Worm (Caenorhabditis elegans) whole organism, late embryonic: Measurements from ENCODE around the gene aman-1.
A peak's percentile ranks its signal among the peaks of the same experiment; 100 is the strongest.

Experiments
- C38D4.7 ChIP-seq: fragments of 200-800 bp; sonication (Bioruptor generic); optimal IDR thresholded peaks from 2 replicates; lab custom pipeline; 2018; ENCODE audit warnings: mild to moderate bottlenecking, missing genetic modification characterization, moderate library complexity, missing compliant biosample characterization
- F13H6.1 ChIP-seq: sonication (generic microtip); optimal IDR thresholded peaks from 2 replicates; lab custom pipeline; 2016; ENCODE audit warnings: missing genetic modification characterization, missing compliant biosample characterization
- K09A11.1 ChIP-seq: sonication (generic microtip); optimal IDR thresholded peaks from 2 replicates; lab custom pipeline; 2017; ENCODE audit warnings: antibody characterized with exemption, mild to moderate bottlenecking, missing genetic modification characterization, missing compliant biosample characterization; ENCODE audit not compliant: insufficient read depth
- Y22D7AL.16 ChIP-seq: sonication (generic microtip); optimal IDR thresholded peaks from 2 replicates; lab custom pipeline; 2016; ENCODE audit warnings: missing genetic modification characterization, missing compliant biosample characterization
- ama-1 ChIP-seq: fragments of 150-350 bp; optimal IDR thresholded peaks from 2 replicates; lab custom pipeline; 2014
- ceh-14 ChIP-seq: sonication (generic microtip); optimal IDR thresholded peaks from 2 replicates; lab custom pipeline; 2016; ENCODE audit warnings: missing genotype, missing genetic modification characterization, missing compliant biosample characterization
- ceh-18 ChIP-seq: sonication (generic microtip); optimal IDR thresholded peaks from 2 replicates; lab custom pipeline; 2016; ENCODE audit warnings: missing genetic modification characterization, missing compliant biosample characterization
- ceh-19 ChIP-seq: fragments of 200-800 bp; sonication (Bioruptor generic); optimal IDR thresholded peaks from 2 replicates; lab custom pipeline; 2018; ENCODE audit warnings: mild to moderate bottlenecking, missing genetic modification characterization, missing compliant biosample characterization
- ceh-2 ChIP-seq: sonication (generic microtip); optimal IDR thresholded peaks from 2 replicates; lab custom pipeline; 2016; ENCODE audit warnings: missing genotype, missing genetic modification characterization, missing compliant biosample characterization
- ceh-24 ChIP-seq: sonication (generic microtip); optimal IDR thresholded peaks from 2 replicates; lab custom pipeline; 2016; ENCODE audit warnings: mild to moderate bottlenecking, missing genetic modification characterization, missing compliant biosample characterization
- ceh-30 ChIP-seq: fragments of 150-350 bp; optimal IDR thresholded peaks from 2 replicates; lab custom pipeline; 2014; ENCODE audit warnings: missing biosample characterization, missing genetic modification characterization
- ceh-31 ChIP-seq: sonication (generic microtip); optimal IDR thresholded peaks from 2 replicates; lab custom pipeline; 2016; ENCODE audit warnings: missing genetic modification characterization, missing compliant biosample characterization
- ceh-48 ChIP-seq: sonication (generic microtip); optimal IDR thresholded peaks from 2 replicates; lab custom pipeline; 2016; ENCODE audit warnings: missing genetic modification characterization, inconsistent platforms, missing compliant biosample characterization
- ets-4 ChIP-seq: sonication (generic microtip); optimal IDR thresholded peaks from 2 replicates; lab custom pipeline; 2016; ENCODE audit warnings: missing genetic modification characterization, missing compliant biosample characterization
- fax-1 ChIP-seq: sonication (generic microtip); optimal IDR thresholded peaks from 2 replicates; lab custom pipeline; 2016; ENCODE audit warnings: missing genotype, missing genetic modification characterization, missing compliant biosample characterization
- fkh-10 ChIP-seq: fragments of 150-350 bp; optimal IDR thresholded peaks from 2 replicates; lab custom pipeline; 2014; ENCODE audit warnings: missing biosample characterization, missing genetic modification reagents, missing genetic modification characterization
- fkh-6 ChIP-seq: sonication (generic microtip); optimal IDR thresholded peaks from 2 replicates; lab custom pipeline; 2016; ENCODE audit warnings: missing genetic modification characterization, missing compliant biosample characterization
- hlh-13 ChIP-seq: fragments of 200-800 bp; sonication (Bioruptor generic); optimal IDR thresholded peaks from 2 replicates; lab custom pipeline; 2018; ENCODE audit warnings: mild to moderate bottlenecking, missing genetic modification characterization, missing compliant biosample characterization
- hlh-30 ChIP-seq: sonication (generic microtip); optimal IDR thresholded peaks from 2 replicates; lab custom pipeline; 2017; ENCODE audit warnings: antibody characterized with exemption, missing genetic modification characterization, missing compliant biosample characterization; ENCODE audit not compliant: insufficient read depth
- hlh-6 ChIP-seq: sonication (generic microtip); optimal IDR thresholded peaks from 2 replicates; lab custom pipeline; 2016; ENCODE audit warnings: missing genotype, missing genetic modification characterization, missing compliant biosample characterization
- hlh-8 ChIP-seq: sonication (generic microtip); optimal IDR thresholded peaks from 2 replicates; lab custom pipeline; 2016; ENCODE audit warnings: missing genotype, missing genetic modification characterization, missing compliant biosample characterization
- lim-6 ChIP-seq: sonication (generic microtip); optimal IDR thresholded peaks from 2 replicates; lab custom pipeline; 2016; ENCODE audit warnings: missing genetic modification characterization, missing compliant biosample characterization
- madf-2 ChIP-seq: sonication (generic microtip); optimal IDR thresholded peaks from 2 replicates; lab custom pipeline; 2017; ENCODE audit warnings: missing genetic modification characterization, missing compliant biosample characterization
- mec-3 ChIP-seq: sonication (generic microtip); optimal IDR thresholded peaks from 2 replicates; lab custom pipeline; 2016; ENCODE audit warnings: borderline replicate concordance, missing genetic modification characterization, missing compliant biosample characterization
- npax-4 ChIP-seq: sonication (generic microtip); optimal IDR thresholded peaks from 2 replicates; lab custom pipeline; 2016; ENCODE audit warnings: missing genetic modification characterization, missing compliant biosample characterization
- pag-3 ChIP-seq: sonication (generic microtip); optimal IDR thresholded peaks from 2 replicates; lab custom pipeline; 2016; ENCODE audit warnings: missing compliant biosample characterization, missing genetic modification characterization, borderline replicate concordance
- pat-9 ChIP-seq: fragments of 200-800 bp; sonication (Bioruptor generic); optimal IDR thresholded peaks from 2 replicates; lab custom pipeline; 2018; ENCODE audit warnings: mild to moderate bottlenecking, missing genetic modification characterization, moderate library complexity, missing compliant biosample characterization
- pha-2 ChIP-seq: sonication (generic microtip); optimal IDR thresholded peaks from 2 replicates; lab custom pipeline; 2017; ENCODE audit warnings: mild to moderate bottlenecking, missing genetic modification characterization, missing compliant biosample characterization
- pha-4 ChIP-seq: fragments of 150-350 bp; optimal IDR thresholded peaks from 2 replicates; lab custom pipeline; 2018; ENCODE audit warnings: missing biosample characterization, missing genetic modification reagents, missing genetic modification characterization
- pros-1 ChIP-seq: fragments of 150-350 bp; optimal IDR thresholded peaks from 2 replicates; lab custom pipeline; 2014; ENCODE audit warnings: missing biosample characterization, missing genetic modification reagents, missing genetic modification characterization
- sdc-2 ChIP-seq: sonication (generic microtip); optimal IDR thresholded peaks from 2 replicates; lab custom pipeline; 2016; ENCODE audit warnings: missing genotype, missing genetic modification characterization, missing compliant biosample characterization
- tbx-7 ChIP-seq: sonication (generic microtip); optimal IDR thresholded peaks from 2 replicates; lab custom pipeline; 2016; ENCODE audit warnings: missing genotype, missing genetic modification characterization, missing compliant biosample characterization
- unc-42 ChIP-seq: sonication (generic microtip); optimal IDR thresholded peaks from 2 replicates; lab custom pipeline; 2016; ENCODE audit warnings: missing genotype, missing genetic modification characterization, missing compliant biosample characterization
- ztf-16 ChIP-seq: sonication (generic microtip); optimal IDR thresholded peaks from 2 replicates; lab custom pipeline; 2017; ENCODE audit warnings: missing genetic modification characterization, missing compliant biosample characterization

Gene aman-1

DNA sequence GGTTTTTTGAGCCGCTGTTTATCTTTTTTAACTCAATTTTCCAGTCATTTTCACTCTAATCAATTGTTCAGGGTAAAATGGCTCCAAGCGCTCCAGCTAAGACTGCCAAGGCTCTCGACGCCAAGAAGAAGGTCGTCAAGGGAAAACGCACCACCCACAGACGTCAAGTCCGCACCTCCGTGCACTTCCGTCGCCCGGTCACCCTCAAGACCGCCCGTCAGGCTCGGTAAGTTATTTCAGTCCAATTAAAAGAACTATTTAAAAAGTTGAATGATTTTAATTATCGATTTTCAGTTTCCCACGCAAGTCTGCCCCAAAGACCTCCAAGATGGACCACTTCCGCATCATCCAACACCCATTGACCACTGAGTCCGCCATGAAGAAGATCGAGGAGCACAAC is 17.8 kb upstream of the aman-1 start, which contains the start of gene rpl-25.1:
rpl-25.1 (plus strand) TSS at position 72 of the 400 bp plus-strand sequence.
- TF ChIP-seq npax-4 (tag; lab: Kevin White, UChicago) (no peak), pha-4 (no peak), K09A11.1 (tag; lab: Kevin White, UChicago) (no peak), hlh-8 (tag; lab: Kevin White, UChicago) (no peak), C38D4.7 (no peak)

DNA sequence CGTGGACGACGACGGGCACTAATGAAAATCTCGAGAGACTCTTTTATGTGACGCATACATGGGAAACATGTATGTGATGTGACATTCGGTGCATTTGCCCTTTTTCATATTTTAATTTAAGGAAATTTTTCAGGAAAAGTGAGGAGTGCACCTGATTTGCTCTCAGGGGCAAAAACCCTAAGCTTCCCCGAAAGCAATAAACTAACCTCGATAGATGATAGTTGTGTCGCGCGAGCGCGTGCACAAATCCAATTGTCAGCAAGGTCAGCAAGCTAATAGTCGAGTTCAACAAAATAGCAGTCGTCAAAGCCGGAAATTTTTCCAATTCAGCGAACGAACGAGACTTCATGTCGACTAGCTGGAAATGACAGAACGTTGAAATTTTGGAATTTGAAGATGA is 14.8 kb upstream of the aman-1 start:
- TF ChIP-seq ceh-30 (no peak), unc-42 (tag; lab: Kevin White, UChicago) (peak; percentile 72)
- TF ChIP-seq, all 69 proteins: peak for 1

DNA sequence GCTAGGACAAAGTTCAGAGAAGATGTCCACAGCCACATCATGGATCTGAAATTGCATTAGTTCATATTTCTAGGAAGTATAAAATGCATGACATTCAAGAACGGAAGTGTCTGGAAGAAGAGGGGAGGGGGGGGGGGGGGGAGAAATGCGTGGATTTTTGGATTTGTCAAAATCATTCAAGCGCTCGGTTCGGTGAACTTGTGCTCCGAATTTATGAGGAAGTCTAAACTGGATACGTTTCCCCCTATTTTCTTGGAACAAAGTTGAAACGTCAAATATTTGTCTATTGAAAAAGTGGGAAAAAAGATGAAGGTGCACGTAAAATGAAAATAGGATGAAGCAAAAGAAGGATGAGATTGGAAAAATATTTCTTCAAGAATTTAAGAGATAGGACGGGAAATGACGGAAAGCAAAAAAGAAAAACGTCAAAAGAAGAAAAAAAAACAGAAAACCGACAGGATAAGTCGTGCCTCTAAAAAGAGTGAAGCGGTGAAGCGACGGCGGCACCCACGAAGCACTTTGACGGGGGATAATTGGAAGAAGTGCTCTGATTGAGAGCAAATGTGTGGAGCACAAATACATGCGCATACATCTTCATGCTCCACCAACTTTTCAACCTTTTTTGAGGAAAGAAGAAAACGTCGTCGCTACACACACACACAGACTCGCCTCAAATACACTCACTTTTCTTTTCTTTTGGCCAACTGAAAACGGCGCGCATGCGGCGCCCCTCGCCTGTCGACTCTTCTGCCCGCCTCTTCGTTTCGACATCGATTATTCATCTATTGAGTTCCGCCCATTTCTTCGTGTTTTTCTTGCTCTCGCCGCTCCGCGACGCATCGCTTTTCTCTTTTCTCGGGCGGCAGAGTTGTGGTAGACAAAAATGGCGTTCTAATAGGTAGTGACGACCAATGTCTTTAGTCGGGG is 12.0 kb upstream of the aman-1 start, which contains the start of gene F55D10.4:
F55D10.4 (minus strand) TSS at position 51 of the 927 bp plus-strand sequence.
- TF ChIP-seq ceh-14 (tag; lab: Kevin White, UChicago) (peak; percentile 13), hlh-30 (tag; lab: Kevin White, UChicago) (no peak), F13H6.1 (tag; lab: Kevin White, UChicago) (no peak), K09A11.1 (tag; lab: Kevin White, UChicago) (no peak), ceh-31 (tag; lab: Kevin White, UChicago) (peak; percentile 45), unc-42 (tag; lab: Kevin White, UChicago) (peak; percentile 80), ceh-48 (tag; lab: Kevin White, UChicago) (peak; percentile 2), pat-9 (no peak), hlh-6 (tag; lab: Kevin White, UChicago) (no peak), Y22D7AL.16 (tag; lab: Kevin White, UChicago) (no peak)

DNA sequence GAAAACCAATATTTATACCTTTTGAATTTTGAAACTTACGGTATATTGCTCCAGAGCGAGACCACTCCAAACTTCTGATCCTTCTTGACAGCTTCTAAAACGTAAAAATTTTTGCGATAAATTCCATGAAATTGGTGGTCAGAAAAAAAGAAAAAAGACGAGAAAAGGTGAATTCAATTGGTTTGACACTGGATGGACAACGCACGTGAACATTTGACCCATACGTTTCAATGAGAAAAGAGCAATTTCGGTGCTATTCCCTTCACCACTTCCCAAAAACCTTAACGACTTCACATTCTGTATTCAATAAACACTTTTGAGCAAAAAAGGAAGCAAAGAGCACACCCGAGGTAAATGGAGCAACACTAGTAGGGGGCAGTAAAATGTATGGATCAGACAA is 5.5 kb upstream of the aman-1 start, which contains the start of gene acc-3:
acc-3 (minus strand) TSS at position 101 of the 400 bp plus-strand sequence.
- TF ChIP-seq Y22D7AL.16 (tag; lab: Kevin White, UChicago) (no peak), madf-2 (no peak), ceh-18 (tag; lab: Kevin White, UChicago) (no peak), pros-1 (tag; lab: Kevin White, UChicago) (no peak), fkh-6 (tag; lab: Kevin White, UChicago) (no peak), K09A11.1 (tag; lab: Kevin White, UChicago) (no peak), ceh-48 (tag; lab: Kevin White, UChicago) (no peak), F13H6.1 (tag; lab: Kevin White, UChicago) (no peak), mec-3 (no peak), ceh-30 (no peak), lim-6 (tag; lab: Kevin White, UChicago) (no peak), ceh-2 (tag; lab: Kevin White, UChicago) (no peak), tbx-7 (tag; lab: Kevin White, UChicago) (no peak), hlh-8 (tag; lab: Kevin White, UChicago) (no peak), ceh-14 (tag; lab: Kevin White, UChicago) (no peak), ama-1 (lab: Kevin White, UChicago) (no peak), sdc-2 (no peak), pha-2 (tag; lab: Kevin White, UChicago) (no peak), hlh-13 (GFP tag; lab: Kevin White, UChicago) (no peak), fkh-10 (GFP tag; lab: Kevin White, UChicago) (no peak)
- TF ChIP-seq, all 69 proteins: peak for 0

DNA sequence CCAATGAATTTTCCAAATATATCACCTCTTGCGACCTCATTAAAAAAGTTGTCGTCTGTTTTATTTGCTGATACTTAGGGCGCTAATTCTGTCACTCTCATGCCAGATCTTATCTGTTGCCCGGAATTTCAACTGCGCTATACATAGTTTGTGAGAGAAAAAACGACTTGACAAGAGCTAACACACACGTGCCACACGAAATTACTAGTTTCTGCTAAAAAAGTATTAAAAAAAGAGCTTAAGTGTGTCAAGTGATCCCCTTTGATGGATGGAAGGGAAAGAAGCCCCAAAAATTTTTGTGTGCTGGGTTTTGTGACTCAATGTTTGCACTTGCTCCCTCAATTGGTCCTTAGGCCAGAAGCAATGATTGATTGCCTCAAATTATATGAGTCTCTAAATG is 7.7 kb downstream of the aman-1 start:
- TF ChIP-seq fkh-10 (GFP tag; lab: Kevin White, UChicago) (no peak), ceh-19 (GFP tag; lab: Kevin White, UChicago) (no peak), ceh-24 (tag; lab: Kevin White, UChicago) (no peak), pag-3 (no peak), ztf-16 (tag; lab: Kevin White, UChicago) (no peak), fax-1 (no peak), ets-4 (tag; lab: Kevin White, UChicago) (no peak)
